Worm (Caenorhabditis elegans): ENCODE results near the gene abcx-1.
A peak's percentile ranks its signal among the peaks of the same experiment; 100 is the strongest.

Gene abcx-1

ce11 chrII:6565077-6565476 is 33.1 kb downstream of the abcx-1 start, which contains the start of gene mpz-3:
Gene mpz-3, minus strand, starts transcription at chrII:6565396.
- TF ChIP-seq F22D6.2 (tag; optimal IDR thresholded peaks at IDR 0.05) (no peak), mel-28 (tag; optimal IDR thresholded peaks at IDR 0.05; ENCODE audit: borderline replicate concordance) (no peak), B0261.1 (tag; optimal IDR thresholded peaks at IDR 0.05) (peak; percentile 84), aptf-3 (GFP tag; IDR thresholded peaks at IDR 0.05) (no peak), hmg-20 (GFP tag; IDR thresholded peaks at IDR 0.05) (no peak), C06A6.2 (GFP tag; conservative IDR thresholded peaks at IDR 0.05) (no peak), F23B12.7 (tag; optimal IDR thresholded peaks at IDR 0.05; ENCODE audit: insufficient read depth) (peak; percentile 69), egrh-3 (GFP tag; IDR thresholded peaks at IDR 0.05) (no peak), pbrm-1 (GFP tag; IDR thresholded peaks at IDR 0.05) (peak; percentile 44; the same call in 1 of the 2 replicates), lin-54 (GFP tag; optimal IDR thresholded peaks at IDR 0.05) (no peak), snpc-3.4 (tag; optimal IDR thresholded peaks at IDR 0.05) (peak; percentile 56), hlh-26 (GFP tag; conservative IDR thresholded peaks at IDR 0.05) (no peak), ceh-79 (tag; optimal IDR thresholded peaks at IDR 0.05) (no peak), unc-130 (GFP tag; optimal IDR thresholded peaks at IDR 0.05) (no peak), hmg-1.2 (GFP tag; IDR thresholded peaks at IDR 0.05) (peak; percentile 70), unc-62 (GFP tag; optimal IDR thresholded peaks at IDR 0.05) (no peak), ceh-91 (GFP tag; IDR thresholded peaks at IDR 0.05) (peak; percentile 21; the same call in 1 of the 2 replicates), ama-1 (optimal IDR thresholded peaks at IDR 0.05) (no peak), ama-1 (GFP tag; optimal IDR thresholded peaks at IDR 0.05) (peak in 1 of 2 experiments; percentile 8), zim-3 (tag; optimal IDR thresholded peaks at IDR 0.05) (no peak), ztf-28 (GFP tag; IDR thresholded peaks at IDR 0.05) (no peak), ZK185.1 (tag; optimal IDR thresholded peaks at IDR 0.05; ENCODE audit: poor library complexity, severe bottlenecking) (peak; percentile 17), Y53F4B.3 (GFP tag; IDR thresholded peaks at IDR 0.05) (no peak), D2030.7 (GFP tag; IDR thresholded peaks at IDR 0.05) (peak; percentile 48; the same call in 1 of the 2 replicates), K12H6.12 (tag; optimal IDR thresholded peaks at IDR 0.05) (no peak), nhr-120 (GFP tag; IDR thresholded peaks at IDR 0.05) (no peak), T26A5.8 (tag; optimal IDR thresholded peaks at IDR 0.05) (no peak), F49E8.2 (tag; optimal IDR thresholded peaks at IDR 0.05; ENCODE audit: insufficient read depth) (peak; percentile 66), lin-35 (GFP tag; optimal IDR thresholded peaks at IDR 0.05) (no peak), lsl-1 (GFP tag; optimal IDR thresholded peaks at IDR 0.05) (no peak), C17E4.6 (GFP tag; IDR thresholded peaks at IDR 0.05) (0 out of 2 replicates have a peak, but pooled peaks have one; percentile 19), lsy-27 (tag; optimal IDR thresholded peaks at IDR 0.05; ENCODE audit: borderline replicate concordance, insufficient read depth) (no peak), dpff-1 (tag; optimal IDR thresholded peaks at IDR 0.05) (no peak), him-1 (tag; optimal IDR thresholded peaks at IDR 0.05) (peak; percentile 96), egl-44 (GFP tag; IDR thresholded peaks at IDR 0.05) (0 out of 2 replicates have a peak, but pooled peaks have one; percentile 48), hsf-1 (GFP tag; IDR thresholded peaks at IDR 0.05) (no peak), snpc-1.1 (tag; optimal IDR thresholded peaks at IDR 0.05; ENCODE audit: insufficient read depth) (no peak), ztf-6 (GFP tag; IDR thresholded peaks at IDR 0.05) (no peak), hrde-1 (tag; optimal IDR thresholded peaks at IDR 0.05; ENCODE audit: borderline replicate concordance) (no peak), mxl-1 (tag; optimal IDR thresholded peaks at IDR 0.05) (no peak), F10E7.11 (tag; optimal IDR thresholded peaks at IDR 0.05) (no peak), F33H1.4 (GFP tag; IDR thresholded peaks at IDR 0.05) (no peak; the same call in 1 of the 2 replicates), hlh-12 (tag; optimal IDR thresholded peaks at IDR 0.05) (no peak), Y79H2A.3 (GFP tag; conservative IDR thresholded peaks at IDR 0.05) (peak; percentile 41; the same call in 1 of the 2 replicates), F55B11.4 (tag; optimal IDR thresholded peaks at IDR 0.05; ENCODE audit: borderline replicate concordance, insufficient read depth) (no peak), bed-2 (GFP tag; IDR thresholded peaks at IDR 0.05) (no peak), efl-1 (GFP tag; optimal IDR thresholded peaks at IDR 0.05) (peak; percentile 1), gei-17 (GFP tag; optimal IDR thresholded peaks at IDR 0.05) (no peak)

Measured in whole organism, young adult.